Worm (Caenorhabditis elegans): ENCODE measurements around the gene sftb-1.

- TF ChIP-seq K02D7.2 (tag; optimal IDR thresholded peaks at IDR 0.05), result no peak
- TF ChIP-seq hlh-15 (tag; optimal IDR thresholded peaks at IDR 0.05), result no peak
- TF ChIP-seq sox-4 (tag; optimal IDR thresholded peaks at IDR 0.05), result no peak
- no peak for TF ChIP-seq nhr-11 (tag; optimal IDR thresholded peaks at IDR 0.05)
- TF ChIP-seq ets-4 (tag; optimal IDR thresholded peaks at IDR 0.05), result no peak
- TF ChIP-seq ceh-9 (tag; optimal IDR thresholded peaks at IDR 0.05), result no peak
- no peak for TF ChIP-seq sdc-2 (tag; optimal IDR thresholded peaks at IDR 0.05)
- TF ChIP-seq elt-2 (tag; optimal IDR thresholded peaks at IDR 0.05), result no peak
- no peak for TF ChIP-seq hlh-13 (GFP tag; optimal IDR thresholded peaks at IDR 0.05)
- TF ChIP-seq hlh-30 (tag; optimal IDR thresholded peaks at IDR 0.05; ENCODE audit: insufficient read depth), result no peak
- TF ChIP-seq pqm-1 (tag; optimal IDR thresholded peaks at IDR 0.05), result no peak
- no peak for TF ChIP-seq zip-5 (tag; optimal IDR thresholded peaks at IDR 0.05)
- no peak for TF ChIP-seq fkh-10 (GFP tag; optimal IDR thresholded peaks at IDR 0.05)
- no peak for TF ChIP-seq pag-3 (tag; optimal IDR thresholded peaks at IDR 0.05; ENCODE audit: borderline replicate concordance)
Measured at ce11 chrIII:4300989-4301498, 32.0 kb upstream of the sftb-1 start, which contains the start of gene R10E4.11.
